Comparison of ENCODE assay signal across 1 fruit fly cellular context in genomic region chrX:16331562-16332233, dm6.
TF ChIP-seq lines count a peak whose summit lies in the region.

No protein-coding gene starts in this region.

TF ChIP-seq in whole organism, embryonic, 481 proteins besides CTCF, POLR2A, EP300 and RAD21 (continued from another document and continues in another):
- TF ChIP-seq NC2β (GFP tag; optimal IDR thresholded peaks at IDR 0.05; lab: Kevin White, UChicago) (no peak), CG14710 (tag; optimal IDR thresholded peaks at IDR 0.05; lab: Kevin White, UChicago) (peak; percentile 10), CG7963 (GFP tag; IDR thresholded peaks at IDR 0.05; lab: Robert Waterston, UW; ENCODE audit: partially characterized antibody) (no peak; the same call in 2 of the 3 replicates), Atf6 (GFP tag; IDR thresholded peaks at IDR 0.05; lab: Robert Waterston, UW) (no peak), Rx (GFP tag; IDR thresholded peaks at IDR 0.05; lab: Robert Waterston, UW) (no peak), CG3065 (GFP tag; optimal IDR thresholded peaks at IDR 0.05; lab: Kevin White, UChicago) (no peak), Mad (GFP tag; optimal IDR thresholded peaks at IDR 0.05; lab: Kevin White, UChicago) (no peak), lab (GFP tag; optimal IDR thresholded peaks at IDR 0.05; lab: Kevin White, UChicago) (no peak), CG17359 (tag; optimal IDR thresholded peaks at IDR 0.05; lab: Kevin White, UChicago) (no peak), Dad (GFP tag; optimal IDR thresholded peaks at IDR 0.05; lab: Kevin White, UChicago) (no peak), Ssrp (tag; optimal IDR thresholded peaks at IDR 0.05; lab: Kevin White, UChicago) (no peak), cas (GFP tag; IDR thresholded peaks at IDR 0.05; lab: Robert Waterston, UW) (no peak), CG18619 (GFP tag; optimal IDR thresholded peaks at IDR 0.05; lab: Kevin White, UChicago) (no peak), dmrt11E (tag; optimal IDR thresholded peaks at IDR 0.05; lab: Kevin White, UChicago) (no peak), knrl (GFP tag; IDR thresholded peaks at IDR 0.05; lab: Robert Waterston, UW; ENCODE audit: partially characterized antibody) (peak; percentile 89), vvl (GFP tag; IDR thresholded peaks at IDR 0.05; lab: Robert Waterston, UW) (no peak), tup (GFP tag; optimal IDR thresholded peaks at IDR 0.05; lab: Kevin White, UChicago) (no peak), chinmo (GFP tag; IDR thresholded peaks at IDR 0.05; lab: Robert Waterston, UW; ENCODE audit: partially characterized antibody) (no peak), CG18262 (tag; optimal IDR thresholded peaks at IDR 0.05; lab: Kevin White, UChicago) (no peak), CG7839 (tag; optimal IDR thresholded peaks at IDR 0.05; lab: Kevin White, UChicago) (no peak), pzg (GFP tag; optimal IDR thresholded peaks at IDR 0.05; lab: Kevin White, UChicago) (peak; percentile 58), cato (GFP tag; optimal IDR thresholded peaks at IDR 0.05; lab: Kevin White, UChicago; ENCODE audit: borderline replicate concordance) (no peak), her (GFP tag; optimal IDR thresholded peaks at IDR 0.05; lab: Kevin White, UChicago) (no peak), Fer1 (GFP tag; optimal IDR thresholded peaks at IDR 0.05; lab: Kevin White, UChicago) (no peak), Gsc (GFP tag; IDR thresholded peaks at IDR 0.05; lab: Robert Waterston, UW) (no peak), CG15696 (tag; optimal IDR thresholded peaks at IDR 0.05; lab: Kevin White, UChicago) (no peak), bowl (GFP tag; IDR thresholded peaks at IDR 0.05; lab: Robert Waterston, UW) (no peak), CG34422 (GFP tag; IDR thresholded peaks at IDR 0.05; lab: Robert Waterston, UW) (0 out of 3 replicates have a peak, but pooled peaks have one; percentile 36), phol (tag; optimal IDR thresholded peaks at IDR 0.05; lab: Kevin White, UChicago) (peak; percentile 5), CG6689 (GFP tag; IDR thresholded peaks at IDR 0.05; lab: Robert Waterston, UW) (no peak), CG43689 (GFP tag; IDR thresholded peaks at IDR 0.05; lab: Robert Waterston, UW) (no peak), Hand (GFP tag; optimal IDR thresholded peaks at IDR 0.05; lab: Kevin White, UChicago) (no peak), maf-S (GFP tag; optimal IDR thresholded peaks at IDR 0.05; lab: Kevin White, UChicago) (no peak), CG14441 (GFP tag; IDR thresholded peaks at IDR 0.05; lab: Robert Waterston, UW) (no peak), Mes4 (GFP tag; optimal IDR thresholded peaks at IDR 0.05; lab: Kevin White, UChicago) (no peak), CG16863 (GFP tag; optimal IDR thresholded peaks at IDR 0.05; lab: Kevin White, UChicago) (no peak), CG6854 (GFP tag; optimal IDR thresholded peaks at IDR 0.05; lab: Kevin White, UChicago) (no peak), twi (tag; optimal IDR thresholded peaks at IDR 0.05; lab: Kevin White, UChicago) (no peak), fd64A (GFP tag; optimal IDR thresholded peaks at IDR 0.05; lab: Kevin White, UChicago) (no peak), CG12236 (GFP tag; optimal IDR thresholded peaks at IDR 0.05; lab: Kevin White, UChicago) (no peak), ATbp (GFP tag; optimal IDR thresholded peaks at IDR 0.05; lab: Kevin White, UChicago) (no peak), wdn (GFP tag; IDR thresholded peaks at IDR 0.05; lab: Robert Waterston, UW) (no peak), Hr51 (GFP tag; optimal IDR thresholded peaks at IDR 0.05; lab: Kevin White, UChicago) (no peak), CG7786 (GFP tag; optimal IDR thresholded peaks at IDR 0.05; lab: Kevin White, UChicago) (no peak), Fer2 (tag; optimal IDR thresholded peaks at IDR 0.05; lab: Kevin White, UChicago) (no peak), sqz (GFP tag; optimal IDR thresholded peaks at IDR 0.05; lab: Kevin White, UChicago) (no peak), Pdp1 (GFP tag; optimal IDR thresholded peaks at IDR 0.05; lab: Kevin White, UChicago) (peak in 1 of 2 experiments; percentile 88), CG4730 (GFP tag; IDR thresholded peaks at IDR 0.05; lab: Robert Waterston, UW) (no peak), CG1647 (GFP tag; optimal IDR thresholded peaks at IDR 0.05; lab: Kevin White, UChicago) (no peak), Adf1 (GFP tag; IDR thresholded peaks at IDR 0.05; lab: Robert Waterston, UW) (no peak), Trl (optimal IDR thresholded peaks at IDR 0.05; lab: Kevin White, UChicago) (no peak), Trl (GFP tag; optimal IDR thresholded peaks at IDR 0.05; lab: Kevin White, UChicago) (no peak), ara (GFP tag; IDR thresholded peaks at IDR 0.05; lab: Robert Waterston, UW) (no peak), Hmx (GFP tag; optimal IDR thresholded peaks at IDR 0.05; lab: Kevin White, UChicago) (no peak), dmrt99B (tag; optimal IDR thresholded peaks at IDR 0.05; lab: Kevin White, UChicago) (no peak), Lhr (GFP tag; optimal IDR thresholded peaks at IDR 0.05; lab: Kevin White, UChicago) (no peak), CG13775 (GFP tag; optimal IDR thresholded peaks at IDR 0.05; lab: Kevin White, UChicago) (no peak), CG11560 (tag; IDR thresholded peaks at IDR 0.05; lab: Robert Waterston, UW) (no peak), Usf (GFP tag; optimal IDR thresholded peaks at IDR 0.05; lab: Kevin White, UChicago) (no peak), ab (GFP tag; optimal IDR thresholded peaks at IDR 0.05; lab: Kevin White, UChicago) (no peak), CG17385 (GFP tag; optimal IDR thresholded peaks at IDR 0.05; lab: Kevin White, UChicago) (no peak), Asciz (GFP tag; optimal IDR thresholded peaks at IDR 0.05; lab: Kevin White, UChicago) (no peak), MBD-R2 (GFP tag; IDR thresholded peaks at IDR 0.05; lab: Robert Waterston, UW) (peak; percentile 47; the same call in 1 of the 2 replicates), CG18764 (GFP tag; optimal IDR thresholded peaks at IDR 0.05; lab: Kevin White, UChicago) (no peak), CG7357 (GFP tag; IDR thresholded peaks at IDR 0.05; lab: Robert Waterston, UW) (peak; percentile 12; the same call in 2 of the 3 replicates), CG9727 (GFP tag; optimal IDR thresholded peaks at IDR 0.05; lab: Kevin White, UChicago) (no peak), CG11247 (GFP tag; IDR thresholded peaks at IDR 0.05; lab: Robert Waterston, UW) (no peak), CG17328 (GFP tag; IDR thresholded peaks at IDR 0.05; lab: Robert Waterston, UW) (no peak), Hsf (GFP tag; optimal IDR thresholded peaks at IDR 0.05; lab: Kevin White, UChicago) (no peak), CG11695 (GFP tag; IDR thresholded peaks at IDR 0.05; lab: Robert Waterston, UW) (no peak), CG12659 (GFP tag; optimal IDR thresholded peaks at IDR 0.05; lab: Kevin White, UChicago) (peak; percentile 39), Sox102F (GFP tag; optimal IDR thresholded peaks at IDR 0.05; lab: Kevin White, UChicago) (no peak), CG7372 (GFP tag; IDR thresholded peaks at IDR 0.05; lab: Robert Waterston, UW) (no peak), CG4404 (GFP tag; IDR thresholded peaks at IDR 0.05; lab: Robert Waterston, UW) (no peak), NFAT (GFP tag; IDR thresholded peaks at IDR 0.05; lab: Robert Waterston, UW) (no peak), repo (GFP tag; optimal IDR thresholded peaks at IDR 0.05; lab: Kevin White, UChicago) (no peak), Oaz (GFP tag; IDR thresholded peaks at IDR 0.05; lab: Robert Waterston, UW) (no peak), CG12391 (tag; optimal IDR thresholded peaks at IDR 0.05; lab: Kevin White, UChicago) (no peak), caup (GFP tag; optimal IDR thresholded peaks at IDR 0.05; lab: Kevin White, UChicago; ENCODE audit: severe bottlenecking) (no peak), CG2875 (GFP tag; optimal IDR thresholded peaks at IDR 0.05; lab: Kevin White, UChicago) (no peak), Hey (tag; optimal IDR thresholded peaks at IDR 0.05; lab: Kevin White, UChicago) (no peak), CG4360 (GFP tag; IDR thresholded peaks at IDR 0.05; lab: Robert Waterston, UW) (no peak), scrt (GFP tag; optimal IDR thresholded peaks at IDR 0.05; lab: Kevin White, UChicago) (no peak), Abd-B (GFP tag; optimal IDR thresholded peaks at IDR 0.05; lab: Kevin White, UChicago) (no peak), HLH3B (GFP tag; IDR thresholded peaks at IDR 0.05; lab: Robert Waterston, UW) (no peak), CG6683 (GFP tag; optimal IDR thresholded peaks at IDR 0.05; lab: Kevin White, UChicago) (no peak), gsb (GFP tag; IDR thresholded peaks at IDR 0.05; lab: Robert Waterston, UW) (no peak), CG4328 (GFP tag; optimal IDR thresholded peaks at IDR 0.05; lab: Kevin White, UChicago) (no peak), CG2712 (tag; optimal IDR thresholded peaks at IDR 0.05; lab: Kevin White, UChicago) (no peak), pfk (GFP tag; optimal IDR thresholded peaks at IDR 0.05; lab: Kevin White, UChicago) (peak; percentile 95), hbn (GFP tag; IDR thresholded peaks at IDR 0.05; lab: Robert Waterston, UW; ENCODE audit: partially characterized antibody) (peak; percentile 72), CG9817 (tag; optimal IDR thresholded peaks at IDR 0.05; lab: Kevin White, UChicago) (no peak), bigmax (GFP tag; optimal IDR thresholded peaks at IDR 0.05; lab: Kevin White, UChicago) (no peak), fd102C (GFP tag; optimal IDR thresholded peaks at IDR 0.05; lab: Kevin White, UChicago) (no peak), CG6272 (GFP tag; IDR thresholded peaks at IDR 0.05; lab: Robert Waterston, UW) (no peak), CG12219 (GFP tag; optimal IDR thresholded peaks at IDR 0.05; lab: Kevin White, UChicago) (no peak), ttk (GFP tag; IDR thresholded peaks at IDR 0.05; lab: Robert Waterston, UW) (no peak), CG3847 (GFP tag; IDR thresholded peaks at IDR 0.05; lab: Robert Waterston, UW) (no peak), CG7556 (GFP tag; optimal IDR thresholded peaks at IDR 0.05; lab: Kevin White, UChicago) (no peak), Optix (GFP tag; IDR thresholded peaks at IDR 0.05; lab: Robert Waterston, UW) (no peak), Nf-YA (GFP tag; IDR thresholded peaks at IDR 0.05; lab: Robert Waterston, UW) (no peak), CG8478 (optimal IDR thresholded peaks at IDR 0.05; lab: Kevin White, UChicago) (no peak), Dip2 (GFP tag; IDR thresholded peaks at IDR 0.05; lab: Robert Waterston, UW) (no peak), CG2116 (GFP tag; optimal IDR thresholded peaks at IDR 0.05; lab: Kevin White, UChicago) (peak; percentile 53), kay (GFP tag; optimal IDR thresholded peaks at IDR 0.05; lab: Kevin White, UChicago) (no peak), Dp (GFP tag; optimal IDR thresholded peaks at IDR 0.05; lab: Kevin White, UChicago) (peak; percentile 24), D (optimal IDR thresholded peaks at IDR 0.05; lab: Kevin White, UChicago) (peak; percentile 47), D (GFP tag; optimal IDR thresholded peaks at IDR 0.05; lab: Kevin White, UChicago) (no peak), gcm (GFP tag; optimal IDR thresholded peaks at IDR 0.05; lab: Kevin White, UChicago) (no peak), CG17802 (tag; optimal IDR thresholded peaks at IDR 0.05; lab: Kevin White, UChicago) (peak; percentile 78), Dip3 (GFP tag; optimal IDR thresholded peaks at IDR 0.05; lab: Kevin White, UChicago) (no peak), CG7271 (tag; optimal IDR thresholded peaks at IDR 0.05; lab: Kevin White, UChicago) (no peak), wek (GFP tag; optimal IDR thresholded peaks at IDR 0.05; lab: Kevin White, UChicago) (peak; percentile 2), sim (GFP tag; IDR thresholded peaks at IDR 0.05; lab: Robert Waterston, UW) (no peak), YL-1 (GFP tag; optimal IDR thresholded peaks at IDR 0.05; lab: Kevin White, UChicago) (peak; percentile 9), CG3281 (GFP tag; optimal IDR thresholded peaks at IDR 0.05; lab: Kevin White, UChicago) (no peak), Hr39 (optimal IDR thresholded peaks at IDR 0.05; lab: Kevin White, UChicago) (no peak), CG6175 (GFP tag; IDR thresholded peaks at IDR 0.05; lab: Robert Waterston, UW) (no peak), CG10431 (GFP tag; optimal IDR thresholded peaks at IDR 0.05; lab: Kevin White, UChicago) (no peak), vnd (GFP tag; IDR thresholded peaks at IDR 0.05; lab: Robert Waterston, UW; ENCODE audit: partially characterized antibody) (peak; percentile 61; the same call in 2 of the 3 replicates), Bdp1 (GFP tag; optimal IDR thresholded peaks at IDR 0.05; lab: Kevin White, UChicago) (no peak), Atf-2 (GFP tag; optimal IDR thresholded peaks at IDR 0.05; lab: Kevin White, UChicago) (no peak), CG11723 (GFP tag; optimal IDR thresholded peaks at IDR 0.05; lab: Kevin White, UChicago) (no peak), CG14860 (GFP tag; IDR thresholded peaks at IDR 0.05; lab: Robert Waterston, UW; ENCODE audit: partially characterized antibody) (peak; percentile 51), CG2129 (GFP tag; IDR thresholded peaks at IDR 0.05; lab: Robert Waterston, UW; ENCODE audit: partially characterized antibody) (peak; percentile 71), ac (GFP tag; optimal IDR thresholded peaks at IDR 0.05; lab: Kevin White, UChicago) (no peak), H15 (GFP tag; IDR thresholded peaks at IDR 0.05; lab: Robert Waterston, UW) (no peak), Sox100B (GFP tag; optimal IDR thresholded peaks at IDR 0.05; lab: Kevin White, UChicago) (no peak), CG4707 (GFP tag; optimal IDR thresholded peaks at IDR 0.05; lab: Kevin White, UChicago) (no peak), CG12104 (GFP tag; optimal IDR thresholded peaks at IDR 0.05; lab: Kevin White, UChicago) (no peak), gem (tag; optimal IDR thresholded peaks at IDR 0.05; lab: Kevin White, UChicago) (no peak), ase (GFP tag; IDR thresholded peaks at IDR 0.05; lab: Robert Waterston, UW) (no peak), CG16779 (GFP tag; IDR thresholded peaks at IDR 0.05; lab: Robert Waterston, UW) (no peak), otp (GFP tag; IDR thresholded peaks at IDR 0.05; lab: Robert Waterston, UW) (no peak), Oli (tag; optimal IDR thresholded peaks at IDR 0.05; lab: Kevin White, UChicago) (no peak), CG1024 (GFP tag; IDR thresholded peaks at IDR 0.05; lab: Robert Waterston, UW) (0 out of 2 replicates have a peak, but pooled peaks have one; percentile 10), zfh2 (GFP tag; optimal IDR thresholded peaks at IDR 0.05; lab: Kevin White, UChicago) (no peak), CG30403 (GFP tag; optimal IDR thresholded peaks at IDR 0.05; lab: Kevin White, UChicago) (no peak), insv (GFP tag; optimal IDR thresholded peaks at IDR 0.05; lab: Kevin White, UChicago) (no peak), slou (GFP tag; optimal IDR thresholded peaks at IDR 0.05; lab: Kevin White, UChicago) (no peak)
